Worm (Caenorhabditis elegans): ENCODE data around the gene Y51A2B.2.

DNA sequence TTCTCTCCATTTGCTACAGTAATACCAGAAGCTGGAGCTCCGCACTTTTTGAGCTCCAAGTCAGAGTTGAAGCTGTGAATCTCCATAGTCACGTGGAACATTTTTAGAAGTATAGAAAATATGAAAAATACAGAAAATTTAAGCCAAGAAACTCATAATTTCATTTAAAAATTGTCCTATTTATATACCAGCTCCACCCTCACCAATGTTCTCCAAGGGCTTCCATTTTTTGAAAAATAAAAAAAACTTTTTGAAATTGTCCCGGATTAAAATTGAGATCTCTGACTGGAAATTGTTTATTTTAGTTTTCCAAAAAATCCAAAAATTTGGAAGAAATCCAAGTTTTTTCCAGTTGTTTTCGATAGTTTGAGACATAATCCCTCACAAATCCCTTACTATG is 14.4 kb upstream of the Y51A2B.2 start, which contains the start of gene C08E8.5:
- TF ChIP-seq hmg-1.2 (GFP tag; IDR thresholded peaks at IDR 0.05), result no peak
- TF ChIP-seq cebp-2 (GFP tag; IDR thresholded peaks at IDR 0.05), result no peak
- TF ChIP-seq ceh-91 (GFP tag; IDR thresholded peaks at IDR 0.05), result no peak
- TF ChIP-seq let-526 (GFP tag; IDR thresholded peaks at IDR 0.05), result no peak
- no peak for TF ChIP-seq nhr-120 (GFP tag; IDR thresholded peaks at IDR 0.05)
- TF ChIP-seq tlf-1 (GFP tag; optimal IDR thresholded peaks at IDR 0.05), result no peak
- TF ChIP-seq C17E4.6 (GFP tag; IDR thresholded peaks at IDR 0.05), result no peak
- no peak for TF ChIP-seq snpc-1.1 (tag; optimal IDR thresholded peaks at IDR 0.05; ENCODE audit: insufficient read depth)
- TF ChIP-seq mes-4 (tag; optimal IDR thresholded peaks at IDR 0.05), result no peak
- no peak for TF ChIP-seq F49E8.2 (tag; optimal IDR thresholded peaks at IDR 0.05; ENCODE audit: insufficient read depth)
- no peak for TF ChIP-seq egl-18 (GFP tag; IDR thresholded peaks at IDR 0.05)
- no peak for TF ChIP-seq F22D6.2 (tag; optimal IDR thresholded peaks at IDR 0.05)
- TF ChIP-seq ztf-6 (GFP tag; IDR thresholded peaks at IDR 0.05), result no peak

Measured in whole organism, young adult.